Fruit fly (Drosophila melanogaster): ENCODE results near the gene Spp.

dm6 chr2L:563769-564550 is 19.5 kb upstream of the Spp start, which contains the start of the genes uncNacbeta and CG2794:
- TF ChIP-seq CG12236 (GFP tag; optimal IDR thresholded peaks at IDR 0.05): no peak
- TF ChIP-seq CG10654 (GFP tag; optimal IDR thresholded peaks at IDR 0.05): no peak

All from whole organism, embryonic.